Worm (Caenorhabditis elegans) whole organism, L1 larva: Measurements from ENCODE around the gene F20B6.10.

ENCODE experiments used
- ces-1 ChIP-seq: fragments of 150-350 bp; optimal IDR thresholded peaks from 2 replicates; lab custom pipeline; 2014; ENCODE audit warnings: missing biosample characterization, missing genetic modification reagents, missing genetic modification characterization
- egl-27 ChIP-seq, 2 experiments: fragments of 150-350 bp in 1 of 2; sonication (generic microtip); optimal IDR thresholded peaks; 3 replicates each; lab custom pipeline; 2017 to 2018; ENCODE audit warnings: missing biosample characterization in 2 of 2, missing genetic modification characterization in 2 of 2, missing genetic modification reagents in 2 of 2
- mab-9 ChIP-seq: fragments of 200-800 bp; sonication (Bioruptor generic); IDR thresholded peaks from 2 replicates; pipeline ENCODE4 v1.3.6; 2022; ENCODE audit warnings: missing genetic modification reagents, missing genetic modification characterization, missing compliant biosample characterization
- nhr-20 ChIP-seq: sonication (generic microtip); optimal IDR thresholded peaks from 2 replicates; lab custom pipeline; 2016; ENCODE audit warnings: mild to moderate bottlenecking, missing genetic modification characterization, missing compliant biosample characterization
- nhr-76 ChIP-seq: sonication (generic microtip); optimal IDR thresholded peaks from 2 replicates; lab custom pipeline; 2017; ENCODE audit warnings: missing biosample characterization, missing genetic modification characterization

ce11 chrX:4246237-4246697 is 29.3 kb upstream of the F20B6.10 start:
- TF ChIP-seq mab-9 (GFP tag; lab: Robert Waterston, UW) (no peak), nhr-76 (tag; lab: Kevin White, UChicago) (no peak), nhr-20 (tag; lab: Kevin White, UChicago) (no peak), ces-1 (no peak), egl-27 (tag; optimal IDR thresholded peaks at IDR 0.05; lab: Kevin White, UChicago) (no peak)
